Fruit fly (Drosophila melanogaster) whole organism, embryonic: Measurements from ENCODE around the gene ben.

ENCODE experiments used
- Awh ChIP-seq: fragments of 200-800 bp; sonication (Bioruptor generic); IDR thresholded peaks from 2 replicates; pipeline ENCODE4, ENCODE4 v1.3.6; 2022; ENCODE audit warnings: missing biosample characterization, missing genetic modification characterization
- Blimp-1 ChIP-seq: fragments of 200-800 bp; sonication (Bioruptor generic); optimal IDR thresholded peaks from 3 replicates; lab custom pipeline; 2018; ENCODE audit warnings: missing biosample characterization, missing genetic modification characterization, mild to moderate bottlenecking, moderate library complexity, missing genetic modification reagents
- CG10147 ChIP-seq: fragments of 200-800 bp; sonication (Bioruptor generic); optimal IDR thresholded peaks from 2 replicates; lab custom pipeline; 2019; ENCODE audit warnings: missing biosample characterization, mild to moderate bottlenecking, missing genetic modification characterization, moderate library complexity
- CG1024 ChIP-seq: fragments of 200-800 bp; sonication (Bioruptor generic); IDR thresholded peaks from 2 replicates; pipeline ENCODE4 v1.3.6; 2022; ENCODE audit warnings: missing biosample characterization, missing genetic modification characterization
- CG10274 ChIP-seq: fragments of 200-800 bp; sonication (Bioruptor generic); optimal IDR thresholded peaks from 3 replicates; lab custom pipeline; 2017; ENCODE audit warnings: missing biosample characterization, mild to moderate bottlenecking, missing genetic modification characterization
- CG10565 ChIP-seq: fragments of 200-800 bp; sonication (Bioruptor generic); optimal IDR thresholded peaks from 3 replicates; lab custom pipeline; 2016; ENCODE audit warnings: missing biosample characterization, mild to moderate bottlenecking, missing genetic modification characterization
- CG12659 ChIP-seq: fragments of 200-800 bp; sonication (Bioruptor generic); optimal IDR thresholded peaks from 3 replicates; lab custom pipeline; 2017; ENCODE audit warnings: mild to moderate bottlenecking, missing biosample characterization, missing genetic modification reagents, missing genetic modification characterization
- CG15011 ChIP-seq: fragments of 200-800 bp; sonication (Bioruptor generic); optimal IDR thresholded peaks from 3 replicates; lab custom pipeline; 2018; ENCODE audit warnings: missing biosample characterization, mild to moderate bottlenecking, missing genetic modification characterization
- CG16863 ChIP-seq: fragments of 200-800 bp; sonication (Bioruptor generic); optimal IDR thresholded peaks from 3 replicates; lab custom pipeline; 2016; ENCODE audit warnings: missing biosample characterization, missing genetic modification characterization
- CG1792 ChIP-seq: fragments of 200-800 bp; sonication (Bioruptor generic); optimal IDR thresholded peaks from 2 replicates; lab custom pipeline; 2016; ENCODE audit warnings: missing biosample characterization, missing genetic modification characterization
- CG30431 ChIP-seq: fragments of 200-800 bp; sonication (Bioruptor generic); optimal IDR thresholded peaks from 2 replicates; lab custom pipeline; 2017; ENCODE audit warnings: missing biosample characterization, missing genetic modification characterization
- CG42726 ChIP-seq: fragments of 200-800 bp; sonication (Bioruptor generic); IDR thresholded peaks from 2 replicates; pipeline ENCODE4 v1.3.6; 2022; ENCODE audit warnings: missing biosample characterization, missing genetic modification characterization; ENCODE audit not compliant: partially characterized antibody
- CG7839 ChIP-seq: fragments of 200-800 bp; sonication (Bioruptor generic); optimal IDR thresholded peaks from 3 replicates; lab custom pipeline; 2018; ENCODE audit warnings: missing biosample characterization, mild to moderate bottlenecking, missing genetic modification characterization, moderate library complexity
- CG7928 ChIP-seq: fragments of 200-800 bp; sonication (Bioruptor generic); optimal IDR thresholded peaks from 2 replicates; lab custom pipeline; 2017; ENCODE audit warnings: missing biosample characterization, mild to moderate bottlenecking, missing genetic modification characterization
- D ChIP-seq, 2 experiments: fragments of 200-800 bp in 1 of 2; fragments of >200 bp in 1 of 2; sonication (Bioruptor generic) in 1 of 2; optimal IDR thresholded peaks; 2 replicates in 1 of 2; 3 replicates in 1 of 2; lab custom pipeline; 2017; ENCODE audit warnings: mild to moderate bottlenecking in 1 of 2, missing biosample characterization in 1 of 2, missing genetic modification characterization in 1 of 2, missing genetic modification reagents in 1 of 2
- Deaf1 ChIP-seq: fragments of 200-800 bp; optimal IDR thresholded peaks from 3 replicates; lab custom pipeline; 2019; ENCODE audit warnings: missing biosample characterization, mild to moderate bottlenecking, missing genetic modification characterization, moderate library complexity
- E2f1 ChIP-seq: fragments of 200-800 bp; sonication (Bioruptor generic); IDR thresholded peaks from 2 replicates; pipeline ENCODE4 v1.3.6; 2022; ENCODE audit warnings: missing biosample characterization, missing genetic modification characterization
- Ets65A ChIP-seq: fragments of 200-800 bp; sonication (Bioruptor generic); peaks from one replicate; lab custom pipeline; 2016; ENCODE audit warnings: missing biosample characterization, missing genetic modification characterization
- HmgD ChIP-seq: fragments of 200-800 bp; sonication (Bioruptor generic); optimal IDR thresholded peaks from 3 replicates; lab custom pipeline; 2016; ENCODE audit warnings: missing biosample characterization, missing genetic modification characterization
- Lhr ChIP-seq: fragments of 200-800 bp; sonication (Bioruptor generic); optimal IDR thresholded peaks from 3 replicates; lab custom pipeline; 2017; ENCODE audit warnings: mild to moderate bottlenecking, missing biosample characterization, missing genetic modification reagents, missing genetic modification characterization
- MBD-R2 ChIP-seq: fragments of 200-800 bp; sonication (Bioruptor generic); IDR thresholded peaks from 2 replicates; pipeline ENCODE4 v1.3.6; 2022; ENCODE audit warnings: missing biosample characterization, missing genetic modification characterization
- Nf-YC ChIP-seq: fragments of 200-800 bp; optimal IDR thresholded peaks from 3 replicates; lab custom pipeline; 2019; ENCODE audit warnings: missing biosample characterization, mild to moderate bottlenecking, missing genetic modification characterization, moderate library complexity
- Rx ChIP-seq: fragments of 200-800 bp; sonication (Bioruptor generic); IDR thresholded peaks from 2 replicates; pipeline ENCODE4 v1.3.6; 2022; ENCODE audit warnings: missing biosample characterization, missing genetic modification characterization
- Sry-δ ChIP-seq: fragments of 200-800 bp; sonication (Bioruptor generic); optimal IDR thresholded peaks from 2 replicates; lab custom pipeline; 2016; ENCODE audit warnings: missing biosample characterization, missing genetic modification characterization
- al ChIP-seq: fragments of 200-800 bp; sonication (Bioruptor generic); IDR thresholded peaks from 2 replicates; pipeline ENCODE4 v1.3.6; 2022; ENCODE audit warnings: missing biosample characterization, missing genetic modification characterization
- cas ChIP-seq: fragments of 200-800 bp; sonication (Bioruptor generic); IDR thresholded peaks from 2 replicates; pipeline ENCODE4 v1.3.6; 2022; ENCODE audit warnings: missing biosample characterization, missing genetic modification characterization
- cato ChIP-seq: fragments of 200-800 bp; sonication (Bioruptor generic); optimal IDR thresholded peaks from 2 replicates; lab custom pipeline; 2016; ENCODE audit warnings: missing biosample characterization, missing genetic modification characterization, borderline replicate concordance
- cg ChIP-seq: fragments of 200-800 bp; sonication (Bioruptor generic); optimal IDR thresholded peaks from 3 replicates; lab custom pipeline; 2019; ENCODE audit warnings: missing biosample characterization, mild to moderate bottlenecking, missing genetic modification characterization, moderate library complexity
- chif ChIP-seq, 2 experiments: fragments of 200-800 bp; sonication (Bioruptor generic); optimal IDR thresholded peaks; 3 replicates each; lab custom pipeline; 2016; ENCODE audit warnings: missing biosample characterization in 2 of 2, missing genetic modification characterization in 2 of 2
- ci ChIP-seq: fragments of 200-800 bp; sonication (Bioruptor generic); IDR thresholded peaks from 3 replicates; pipeline ENCODE4 v1.3.6; 2022; ENCODE audit warnings: missing biosample characterization, missing genetic modification characterization
- dati ChIP-seq: fragments of 200-800 bp; sonication (Bioruptor generic); IDR thresholded peaks from 2 replicates; pipeline ENCODE4 v1.3.6; 2022; ENCODE audit warnings: missing biosample characterization, missing genetic modification characterization
- dimm ChIP-seq: fragments of 200-800 bp; sonication (Bioruptor generic); IDR thresholded peaks from 2 replicates; pipeline ENCODE4 v1.3.6; 2022; ENCODE audit warnings: missing biosample characterization, missing genetic modification characterization
- disco-r ChIP-seq: fragments of 200-800 bp; sonication (Bioruptor generic); optimal IDR thresholded peaks from 2 replicates; lab custom pipeline; 2016; ENCODE audit warnings: missing biosample characterization, missing genetic modification characterization
- en ChIP-seq: fragments of 200-800 bp; sonication (Bioruptor generic); optimal IDR thresholded peaks from 2 replicates; lab custom pipeline; 2016; ENCODE audit warnings: missing biosample characterization, missing genetic modification characterization
- grau ChIP-seq: fragments of 200-800 bp; optimal IDR thresholded peaks from 3 replicates; lab custom pipeline; 2019; ENCODE audit warnings: missing biosample characterization, mild to moderate bottlenecking, missing genetic modification characterization, moderate library complexity
- hkb ChIP-seq, 2 experiments: fragments of 200-800 bp in 1 of 2; fragments of >200 bp in 1 of 2; sonication (Bioruptor generic) in 1 of 2; IDR thresholded peaks in 1 of 2; optimal IDR thresholded peaks in 1 of 2; 2 replicates each; pipeline versions ENCODE4 v1.3.6 to Lab custom; 2017 to 2022; ENCODE audit warnings: missing biosample characterization in 1 of 2, missing genetic modification characterization in 1 of 2
- mam ChIP-seq: fragments of 200-800 bp; sonication (Bioruptor generic); optimal IDR thresholded peaks from 3 replicates; lab custom pipeline; 2016; ENCODE audit warnings: missing biosample characterization, missing genetic modification characterization
- oc ChIP-seq: fragments of 200-800 bp; sonication (Bioruptor generic); optimal IDR thresholded peaks from 2 replicates; lab custom pipeline; 2018; ENCODE audit warnings: missing biosample characterization, mild to moderate bottlenecking, missing genetic modification characterization, moderate library complexity
- prd ChIP-seq, 3 experiments: fragments of >200 bp in 2 of 3; fragments of 200-800 bp in 1 of 3; sonication (Bioruptor generic) in 1 of 3; optimal IDR thresholded peaks in 2 of 3; IDR thresholded peaks in 1 of 3; 2 replicates in 2 of 3; 3 replicates in 1 of 3; pipeline versions ENCODE4 v1.3.6 to Lab custom; 2017 to 2022; ENCODE audit warnings: missing biosample characterization in 1 of 3, missing genetic modification characterization in 1 of 3
- pros ChIP-seq: fragments of 200-800 bp; sonication (Bioruptor generic); optimal IDR thresholded peaks from 3 replicates; lab custom pipeline; 2019; ENCODE audit warnings: missing biosample characterization, mild to moderate bottlenecking, missing genetic modification characterization, moderate library complexity
- pum ChIP-seq: fragments of 200-800 bp; sonication (Bioruptor generic); optimal IDR thresholded peaks from 2 replicates; lab custom pipeline; 2016; ENCODE audit warnings: missing biosample characterization, missing genetic modification characterization
- seq ChIP-seq: fragments of 200-800 bp; sonication (Bioruptor generic); IDR thresholded peaks from 2 replicates; pipeline ENCODE4 v1.3.6; 2022; ENCODE audit warnings: missing biosample characterization, missing genetic modification characterization
- sna ChIP-seq: fragments of 200-800 bp; sonication (Bioruptor generic); IDR thresholded peaks from 2 replicates; pipeline ENCODE4 v1.3.6; 2022; ENCODE audit warnings: missing biosample characterization, missing genetic modification characterization; ENCODE audit not compliant: partially characterized antibody
- sob ChIP-seq: fragments of 200-800 bp; sonication (Bioruptor generic); IDR thresholded peaks from 2 replicates; pipeline ENCODE4 v1.3.6; 2022; ENCODE audit warnings: missing biosample characterization, missing genetic modification characterization
- sug ChIP-seq: fragments of 200-800 bp; optimal IDR thresholded peaks from 2 replicates; lab custom pipeline; 2019; ENCODE audit warnings: missing biosample characterization, mild to moderate bottlenecking, missing genetic modification characterization, moderate library complexity
- tgo ChIP-seq: fragments of 200-800 bp; sonication (Bioruptor generic); IDR thresholded peaks from 3 replicates; pipeline ENCODE4 v1.3.6; 2022; ENCODE audit warnings: missing biosample characterization, missing genetic modification characterization
- tx ChIP-seq: fragments of 200-800 bp; sonication (Bioruptor generic); optimal IDR thresholded peaks from 2 replicates; lab custom pipeline; 2016; ENCODE audit warnings: missing biosample characterization, missing genetic modification characterization

The ben gene

dm6 chrX:14038023-14038422, 41.9 kb downstream of the ben start (continued):
- TF ChIP-seq D (optimal IDR thresholded peaks at IDR 0.05; lab: Kevin White, UChicago) (peak; percentile 36), D (GFP tag; optimal IDR thresholded peaks at IDR 0.05; lab: Kevin White, UChicago) (no peak), prd (optimal IDR thresholded peaks at IDR 0.05; lab: Kevin White, UChicago) (no peak), prd (GFP tag; IDR thresholded peaks at IDR 0.05; lab: Robert Waterston, UW) (no peak), Ets65A (GFP tag; lab: Kevin White, UChicago) (no peak), CG10274 (GFP tag; lab: Kevin White, UChicago) (no peak), CG16863 (no peak), tgo (GFP tag; lab: Robert Waterston, UW) (no peak), Rx (no peak), en (no peak), MBD-R2 (GFP tag; lab: Robert Waterston, UW) (no peak), CG42726 (no peak), chif (GFP tag; optimal IDR thresholded peaks at IDR 0.05; lab: Kevin White, UChicago) (no peak), hkb (optimal IDR thresholded peaks at IDR 0.05; lab: Kevin White, UChicago) (no peak), hkb (GFP tag; IDR thresholded peaks at IDR 0.05; lab: Robert Waterston, UW) (no peak), disco-r (GFP tag; lab: Kevin White, UChicago) (no peak), sug (tag; lab: Kevin White, UChicago) (no peak), CG30431 (no peak), oc (tag; lab: Kevin White, UChicago) (no peak), tx (no peak), CG7839 (tag; lab: Kevin White, UChicago) (no peak), pum (GFP tag; lab: Kevin White, UChicago) (no peak), pros (GFP tag; lab: Kevin White, UChicago) (no peak), CG10565 (GFP tag; lab: Kevin White, UChicago) (no peak), cato (no peak), sob (GFP tag; lab: Robert Waterston, UW) (no peak), dimm (GFP tag; lab: Robert Waterston, UW) (no peak), mam (GFP tag; lab: Kevin White, UChicago) (no peak), CG12659 (GFP tag; lab: Kevin White, UChicago) (no peak), Awh (no peak), CG1024 (GFP tag; lab: Robert Waterston, UW) (no peak), Sry-δ (GFP tag; lab: Kevin White, UChicago) (no peak), CG15011 (no peak), E2f1 (GFP tag; lab: Robert Waterston, UW) (no peak), grau (tag; lab: Kevin White, UChicago) (no peak), ci (GFP tag; lab: Robert Waterston, UW) (no peak), CG1792 (no peak), cg (peak; percentile 51), seq (GFP tag; lab: Robert Waterston, UW) (no peak), dati (GFP tag; lab: Robert Waterston, UW) (no peak), sna (GFP tag; lab: Robert Waterston, UW) (no peak), Blimp-1 (GFP tag; lab: Kevin White, UChicago) (no peak), Deaf1 (tag; lab: Kevin White, UChicago) (no peak), Lhr (GFP tag; lab: Kevin White, UChicago) (no peak), al (GFP tag; lab: Robert Waterston, UW) (no peak), Nf-YC (tag; lab: Kevin White, UChicago) (peak; percentile 32), CG10147 (no peak), cas (GFP tag; lab: Robert Waterston, UW) (no peak), HmgD (GFP tag; lab: Kevin White, UChicago) (no peak), CG7928 (GFP tag; lab: Kevin White, UChicago) (no peak)
